Worm (Caenorhabditis elegans): ENCODE measurements around the gene F16B12.4.

The F16B12.4 gene

DNA sequence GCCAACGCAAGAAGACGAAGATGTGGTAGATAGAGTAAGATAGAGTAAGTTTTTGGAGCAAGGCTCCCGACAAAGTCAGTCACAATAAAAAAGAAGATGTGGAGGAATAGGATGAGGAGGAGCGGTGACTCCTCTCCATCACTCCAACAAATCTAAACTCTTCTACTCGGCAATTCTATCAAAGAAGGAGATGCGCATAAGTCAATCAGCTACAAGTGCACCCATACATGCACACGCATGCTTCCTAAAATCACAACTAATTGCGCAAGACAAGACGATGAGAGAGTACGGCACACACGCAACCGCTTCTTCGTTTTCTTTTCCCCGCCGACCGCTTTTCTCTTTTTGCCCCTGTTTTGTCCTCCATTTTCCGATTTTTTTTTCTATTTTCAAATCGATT, 50.9 kb downstream of the F16B12.4 start:
- peak; percentile 41 for TF ChIP-seq zip-8 (tag; optimal IDR thresholded peaks at IDR 0.05)
- TF ChIP-seq ces-1 (GFP tag; optimal IDR thresholded peaks at IDR 0.05) = peak; percentile 96
- TF ChIP-seq mep-1 (tag; optimal IDR thresholded peaks at IDR 0.05) = no peak

All from whole organism, mixed stage, embryonic.